Worm (Caenorhabditis elegans) whole organism, L4 larva: ENCODE data around the gene Y39H10B.2.

Experiments used
- F10B5.3 ChIP-seq: sonication (generic microtip); optimal IDR thresholded peaks from 2 replicates; lab custom pipeline; 2016; ENCODE audit warnings: mild to moderate bottlenecking, missing genetic modification characterization, missing compliant biosample characterization
- F26F4.8 ChIP-seq: fragments of 200-800 bp; sonication (Bioruptor generic); conservative IDR thresholded peaks from 2 replicates; pipeline ENCODE4 v1.3.6; 2022; ENCODE audit warnings: missing genetic modification characterization, missing compliant biosample characterization
- F37D6.2 ChIP-seq: sonication (generic microtip); optimal IDR thresholded peaks from 2 replicates; lab custom pipeline; 2016; ENCODE audit warnings: mild to moderate bottlenecking, missing genetic modification characterization, missing compliant biosample characterization
- F44E2.7 ChIP-seq: fragments of 200-800 bp; sonication (Bioruptor generic); IDR thresholded peaks from 2 replicates; pipeline ENCODE4 v2.1.2; 2022; ENCODE audit warnings: missing genetic modification characterization, missing compliant biosample characterization
- T26A8.4 ChIP-seq: fragments of 200-800 bp; sonication (Bioruptor generic); IDR thresholded peaks from 2 replicates; pipeline ENCODE4 v1.3.6; 2022; ENCODE audit warnings: missing genetic modification characterization, missing compliant biosample characterization
- aha-1 ChIP-seq: fragments of 150-350 bp; peaks from one replicate; lab custom pipeline; 2014; ENCODE audit warnings: missing biosample characterization, missing genetic modification characterization
- ama-1 ChIP-seq: fragments of 150-350 bp; optimal IDR thresholded peaks from 2 replicates; lab custom pipeline; 2014; ENCODE audit warnings: inconsistent platforms, mixed read lengths
- attf-4 ChIP-seq: sonication (generic microtip); optimal IDR thresholded peaks from 3 replicates; lab custom pipeline; 2017; ENCODE audit warnings: missing biosample characterization, missing genetic modification characterization
- ceh-44 ChIP-seq: fragments of 200-800 bp; sonication (Bioruptor generic); IDR thresholded peaks from 2 replicates; pipeline ENCODE4 v1.3.6; 2022; ENCODE audit warnings: missing genetic modification reagents, missing genetic modification characterization, missing compliant biosample characterization
- ceh-82 ChIP-seq: sonication (generic microtip); optimal IDR thresholded peaks from 2 replicates; lab custom pipeline; 2017; ENCODE audit warnings: missing biosample characterization, missing genetic modification characterization
- cey-2 ChIP-seq: sonication (generic microtip); optimal IDR thresholded peaks from 3 replicates; lab custom pipeline; 2017; ENCODE audit warnings: missing genetic modification characterization, mild to moderate bottlenecking, missing compliant biosample characterization, antibody characterized with exemption, borderline replicate concordance; ENCODE audit not compliant: insufficient read depth
- ctbp-1 ChIP-seq: fragments of 200-800 bp; sonication (Bioruptor generic); IDR thresholded peaks from 2 replicates; pipeline ENCODE4 v1.3.6; 2022; ENCODE audit warnings: missing genetic modification reagents, missing genetic modification characterization, missing compliant biosample characterization
- daf-12 ChIP-seq: fragments of 150-350 bp; optimal IDR thresholded peaks from 2 replicates; lab custom pipeline; 2014; ENCODE audit warnings: missing biosample characterization, missing genetic modification reagents, missing genetic modification characterization
- daf-16 ChIP-seq, 3 experiments: sonication (generic microtip); optimal IDR thresholded peaks; 2 replicates each; lab custom pipeline; 2016 to 2017; ENCODE audit warnings: missing genetic modification characterization in 3 of 3, missing genetic modification reagents in 3 of 3, mild to moderate bottlenecking in 2 of 3, missing compliant biosample characterization in 2 of 3, missing biosample characterization in 1 of 3, moderate library complexity in 1 of 3
- daf-19 ChIP-seq: fragments of 200-800 bp; sonication (Bioruptor generic); conservative IDR thresholded peaks from 2 replicates; pipeline ENCODE4 v1.3.6; 2022; ENCODE audit warnings: missing genetic modification characterization, missing compliant biosample characterization
- daf-8 ChIP-seq: fragments of 200-800 bp; sonication (Bioruptor generic); IDR thresholded peaks from 2 replicates; pipeline ENCODE4 v1.3.6; 2022; ENCODE audit warnings: missing genetic modification characterization, missing compliant biosample characterization
- dmd-6 ChIP-seq: fragments of 200-800 bp; sonication (Bioruptor generic); IDR thresholded peaks from 2 replicates; pipeline ENCODE4 v1.3.6; 2022; ENCODE audit warnings: missing genetic modification reagents, missing genetic modification characterization, missing compliant biosample characterization
- dmd-8 ChIP-seq: fragments of 200-800 bp; sonication (Bioruptor generic); IDR thresholded peaks from 2 replicates; pipeline ENCODE4 v1.3.6; 2022; ENCODE audit warnings: missing genetic modification characterization, missing compliant biosample characterization
- duxl-1 ChIP-seq: sonication (generic microtip); optimal IDR thresholded peaks from 2 replicates; lab custom pipeline; 2016; ENCODE audit warnings: mild to moderate bottlenecking, missing genetic modification characterization, moderate library complexity, missing compliant biosample characterization; ENCODE audit not compliant: poor library complexity
- fkh-10 ChIP-seq: fragments of 150-350 bp; optimal IDR thresholded peaks from 2 replicates; lab custom pipeline; 2014; ENCODE audit warnings: missing biosample characterization, missing genetic modification reagents, missing genetic modification characterization
- gei-8 ChIP-seq: fragments of 200-800 bp; sonication (Bioruptor generic); optimal IDR thresholded peaks from 2 replicates; lab custom pipeline; 2018; ENCODE audit warnings: mild to moderate bottlenecking, missing genetic modification characterization, missing compliant biosample characterization
- hif-1 ChIP-seq, 2 experiments: sonication (generic microtip); optimal IDR thresholded peaks; 2 replicates each; lab custom pipeline; 2016 to 2017; ENCODE audit warnings: missing compliant biosample characterization in 2 of 2, missing genetic modification characterization in 2 of 2, missing genetic modification reagents in 2 of 2, missing genotype in 2 of 2, mild to moderate bottlenecking in 1 of 2
- hlh-11 ChIP-seq: fragments of 200-800 bp; sonication (Bioruptor generic); optimal IDR thresholded peaks from 2 replicates; lab custom pipeline; 2018; ENCODE audit warnings: mild to moderate bottlenecking, missing genetic modification characterization, missing compliant biosample characterization
- lin-1 ChIP-seq: fragments of 200-800 bp; sonication (Bioruptor generic); IDR thresholded peaks from 2 replicates; pipeline ENCODE4 v1.3.6; 2022; ENCODE audit warnings: missing genetic modification reagents, missing genetic modification characterization, missing compliant biosample characterization
- lin-29 ChIP-seq: fragments of 200-800 bp; sonication (Bioruptor generic); IDR thresholded peaks from 2 replicates; pipeline ENCODE4 v1.3.6; 2022; ENCODE audit warnings: missing genetic modification reagents, missing genetic modification characterization, missing compliant biosample characterization
- lin-38 ChIP-seq: fragments of 200-800 bp; sonication (Bioruptor generic); IDR thresholded peaks from 2 replicates; pipeline ENCODE4 v1.3.6; 2022; ENCODE audit warnings: missing genetic modification reagents, missing genetic modification characterization, missing compliant biosample characterization
- mdl-1 ChIP-seq, 2 experiments: fragments of 150-350 bp in 1 of 2; sonication (generic microtip) in 1 of 2; optimal IDR thresholded peaks; 2 replicates each; lab custom pipeline; 2014 to 2017; ENCODE audit warnings: missing biosample characterization in 2 of 2, missing genetic modification characterization in 2 of 2
- mdt-29 ChIP-seq: fragments of 200-800 bp; sonication (Bioruptor generic); IDR thresholded peaks from 2 replicates; pipeline ENCODE4 v1.3.6; 2022; ENCODE audit warnings: missing genetic modification reagents, missing genetic modification characterization, missing compliant biosample characterization
- mep-1 ChIP-seq: fragments of 150-350 bp; sonication (generic microtip); optimal IDR thresholded peaks from 3 replicates; lab custom pipeline; 2014; ENCODE audit warnings: missing biosample characterization, missing genetic modification characterization
- mxl-2 ChIP-seq: fragments of 200-800 bp; sonication (Bioruptor generic); conservative IDR thresholded peaks from 2 replicates; pipeline ENCODE4 v1.3.6; 2022; ENCODE audit warnings: missing genetic modification reagents, missing genetic modification characterization, missing compliant biosample characterization
- mxl-3 ChIP-seq: fragments of 200-800 bp; sonication (Bioruptor generic); optimal IDR thresholded peaks from 2 replicates; lab custom pipeline; 2018; ENCODE audit warnings: mild to moderate bottlenecking, missing genetic modification characterization, missing compliant biosample characterization
- nhr-11 ChIP-seq: fragments of 150-350 bp; optimal IDR thresholded peaks from 2 replicates; lab custom pipeline; 2014; ENCODE audit warnings: missing biosample characterization, missing genetic modification characterization
- nhr-25 ChIP-seq: sonication (generic microtip); optimal IDR thresholded peaks from 2 replicates; lab custom pipeline; 2017; ENCODE audit warnings: missing genetic modification characterization, mild to moderate bottlenecking, missing compliant biosample characterization, antibody characterized with exemption, moderate library complexity, borderline replicate concordance; ENCODE audit not compliant: insufficient read depth
- nhr-41 ChIP-seq: fragments of 200-800 bp; sonication (Bioruptor generic); IDR thresholded peaks from 2 replicates; pipeline ENCODE4 v1.3.6; 2022; ENCODE audit warnings: missing genetic modification reagents, missing genetic modification characterization, missing compliant biosample characterization
- nhr-48 ChIP-seq: sonication (generic microtip); optimal IDR thresholded peaks from 2 replicates; lab custom pipeline; 2016; ENCODE audit warnings: mild to moderate bottlenecking, missing genetic modification characterization, missing compliant biosample characterization
- nhr-6 ChIP-seq: fragments of 150-350 bp; optimal IDR thresholded peaks from 2 replicates; lab custom pipeline; 2014; ENCODE audit warnings: missing biosample characterization, missing genetic modification characterization
- nhr-77 ChIP-seq: fragments of 150-350 bp; optimal IDR thresholded peaks from 2 replicates; lab custom pipeline; 2014; ENCODE audit warnings: missing biosample characterization, missing genetic modification characterization
- pha-4 ChIP-seq, 2 experiments: fragments of 150-350 bp in 1 of 2; fragments of 200-800 bp in 1 of 2; sonication (Bioruptor generic) in 1 of 2; IDR thresholded peaks in 1 of 2; optimal IDR thresholded peaks in 1 of 2; 2 replicates each; pipeline versions ENCODE4 v1.3.6 to Lab custom; 2014 to 2022; ENCODE audit warnings: missing genetic modification characterization in 2 of 2, missing genetic modification reagents in 2 of 2, missing biosample characterization in 1 of 2, missing compliant biosample characterization in 1 of 2
- php-3 ChIP-seq: fragments of 200-800 bp; sonication (Bioruptor generic); IDR thresholded peaks from 2 replicates; pipeline ENCODE4 v1.3.6; 2022; ENCODE audit warnings: missing genetic modification reagents, missing genetic modification characterization, missing compliant biosample characterization
- snpc-1.2 ChIP-seq: fragments of 200-800 bp; sonication (Bioruptor generic); IDR thresholded peaks from 2 replicates; pipeline ENCODE4 v1.3.6; 2022; ENCODE audit warnings: missing genetic modification reagents, missing genetic modification characterization, missing compliant biosample characterization
- spr-3 ChIP-seq: fragments of 200-800 bp; sonication (Bioruptor generic); optimal IDR thresholded peaks from 2 replicates; lab custom pipeline; 2018; ENCODE audit warnings: mild to moderate bottlenecking, missing genetic modification characterization, missing compliant biosample characterization
- tag-97 ChIP-seq: fragments of 200-800 bp; sonication (Bioruptor generic); IDR thresholded peaks from 2 replicates; pipeline ENCODE4 v1.3.6; 2022; ENCODE audit warnings: missing genetic modification characterization, missing compliant biosample characterization
- tra-1 ChIP-seq: fragments of 200-800 bp; sonication (Bioruptor generic); IDR thresholded peaks from 2 replicates; pipeline ENCODE4 v1.3.6; 2022; ENCODE audit warnings: missing genetic modification reagents, missing genetic modification characterization, missing compliant biosample characterization
- unc-39 ChIP-seq: sonication (generic microtip); optimal IDR thresholded peaks from 2 replicates; lab custom pipeline; 2017; ENCODE audit warnings: missing biosample characterization, missing genetic modification characterization
- unc-62 ChIP-seq, 3 experiments: fragments of 150-350 bp in 1 of 3; sonication (generic microtip); optimal IDR thresholded peaks in 2 of 3; peaks in 1 of 3; 1 replicate in 1 of 3; 2 replicates in 2 of 3; lab custom pipeline; 2014 to 2017; ENCODE audit warnings: missing biosample characterization in 3 of 3, missing genetic modification characterization in 3 of 3, missing genetic modification reagents in 3 of 3, missing genotype in 1 of 3
- vab-7 ChIP-seq: fragments of 200-800 bp; sonication (Bioruptor generic); IDR thresholded peaks from 2 replicates; pipeline ENCODE4 v1.3.6; 2022; ENCODE audit warnings: missing genetic modification reagents, missing genetic modification characterization, missing compliant biosample characterization
- zfp-3 ChIP-seq: fragments of 200-800 bp; sonication (Bioruptor generic); conservative IDR thresholded peaks from 2 replicates; pipeline ENCODE4 v1.3.6; 2022; ENCODE audit warnings: missing genetic modification reagents, missing genetic modification characterization, missing compliant biosample characterization
- zip-11 ChIP-seq: fragments of 200-800 bp; sonication (Bioruptor generic); IDR thresholded peaks from 2 replicates; pipeline ENCODE4 v1.3.6; 2022; ENCODE audit warnings: missing genetic modification characterization, missing compliant biosample characterization
- ztf-11 ChIP-seq: fragments of 150-350 bp; optimal IDR thresholded peaks from 2 replicates; lab custom pipeline; 2014; ENCODE audit warnings: missing biosample characterization, missing genetic modification characterization

Gene Y39H10B.2

ce11 chrV:3644193-3644693 is 24.3 kb upstream of the Y39H10B.2 start, which contains the start of gene F59B1.8 (continued):
- TF ChIP-seq mxl-3 (GFP tag; lab: Kevin White, UChicago) (peak; percentile 57), nhr-25 (tag; lab: Kevin White, UChicago) (no peak), pha-4 (GFP tag; IDR thresholded peaks at IDR 0.05; lab: Robert Waterston, UW) (0 out of 2 replicates have a peak, but pooled peaks have one; percentile 32), pha-4 (tag; optimal IDR thresholded peaks at IDR 0.05; lab: Kevin White, UChicago) (peak; percentile 95), duxl-1 (tag; lab: Kevin White, UChicago) (peak; percentile 46), lin-1 (GFP tag; lab: Robert Waterston, UW) (peak; percentile 55; the same call in 1 of the 2 replicates), ceh-82 (tag; lab: Kevin White, UChicago) (no peak), dmd-8 (GFP tag; lab: Robert Waterston, UW) (no peak), php-3 (peak; percentile 92), mxl-2 (GFP tag; lab: Robert Waterston, UW) (no peak), mep-1 (peak; percentile 88), ceh-44 (GFP tag; lab: Robert Waterston, UW) (no peak), unc-39 (tag; lab: Kevin White, UChicago) (no peak), F44E2.7 (no peak), zfp-3 (GFP tag; lab: Robert Waterston, UW) (no peak), F37D6.2 (tag; lab: Kevin White, UChicago) (no peak), F26F4.8 (no peak), cey-2 (tag; lab: Kevin White, UChicago) (peak; percentile 31), ama-1 (lab: Kevin White, UChicago) (no peak), tag-97 (GFP tag; lab: Robert Waterston, UW) (no peak), ztf-11 (tag; lab: Kevin White, UChicago) (no peak), aha-1 (no peak), zip-11 (GFP tag; lab: Robert Waterston, UW) (no peak), nhr-48 (tag; lab: Kevin White, UChicago) (peak; percentile 93), attf-4 (no peak), nhr-6 (peak; percentile 36), hif-1 (tag; optimal IDR thresholded peaks at IDR 0.05; lab: Kevin White, UChicago) (peak in 1 of 2 experiments; percentile 65), ctbp-1 (GFP tag; lab: Robert Waterston, UW) (no peak), mdt-29 (GFP tag; lab: Robert Waterston, UW) (no peak), T26A8.4 (GFP tag; lab: Robert Waterston, UW) (no peak), lin-38 (GFP tag; lab: Robert Waterston, UW) (no peak), tra-1 (GFP tag; lab: Robert Waterston, UW) (peak; percentile 75), nhr-11 (tag; lab: Kevin White, UChicago) (no peak), snpc-1.2 (no peak), daf-8 (GFP tag; lab: Robert Waterston, UW) (no peak), spr-3 (GFP tag; lab: Kevin White, UChicago) (no peak), hlh-11 (tag; lab: Kevin White, UChicago) (peak; percentile 93), lin-29 (GFP tag; lab: Robert Waterston, UW) (no peak), daf-12 (tag; lab: Kevin White, UChicago) (no peak), fkh-10 (GFP tag; lab: Kevin White, UChicago) (no peak), F10B5.3 (no peak), nhr-41 (GFP tag; lab: Robert Waterston, UW) (no peak), unc-62 (GFP tag; optimal IDR thresholded peaks at IDR 0.05 in 1 of 2; lab: Kevin White, UChicago) (no peak), unc-62 (tag; optimal IDR thresholded peaks at IDR 0.05; lab: Kevin White, UChicago) (no peak), mdl-1 (tag; optimal IDR thresholded peaks at IDR 0.05; lab: Kevin White, UChicago) (peak; percentile 29 to 87), daf-16 (GFP tag; optimal IDR thresholded peaks at IDR 0.05; lab: Kevin White, UChicago) (peak in 1 of 2 experiments; percentile 48), daf-16 (tag; optimal IDR thresholded peaks at IDR 0.05; lab: Kevin White, UChicago) (peak; percentile 89), vab-7 (GFP tag; lab: Robert Waterston, UW) (no peak), gei-8 (GFP tag; lab: Kevin White, UChicago) (no peak), daf-19 (GFP tag; lab: Robert Waterston, UW) (no peak), dmd-6 (GFP tag; lab: Robert Waterston, UW) (peak; percentile 99), nhr-77 (tag; lab: Kevin White, UChicago) (peak; percentile 94)
